Fruit fly (Drosophila melanogaster) whole organism, prepupa: Measurements from ENCODE around the gene eIF4E6.

Experiments
- Blimp-1 ChIP-seq: fragments of 200-800 bp; sonication (Bioruptor generic); optimal IDR thresholded peaks from 3 replicates; lab custom pipeline; 2017; ENCODE audit warnings: missing biosample characterization, missing genetic modification characterization, mild to moderate bottlenecking, moderate library complexity, missing genetic modification reagents
- CG10631 ChIP-seq: fragments of 200-800 bp; sonication (Bioruptor generic); optimal IDR thresholded peaks from 2 replicates; lab custom pipeline; 2016; ENCODE audit warnings: missing biosample characterization, missing genetic modification characterization
- CG10669 ChIP-seq: fragments of 200-800 bp; sonication (Bioruptor generic); optimal IDR thresholded peaks from 3 replicates; lab custom pipeline; 2018; ENCODE audit warnings: missing biosample characterization, mild to moderate bottlenecking, missing genetic modification characterization, moderate library complexity
- CG11294 ChIP-seq: fragments of 200-800 bp; sonication (Bioruptor generic); IDR thresholded peaks from 2 replicates; pipeline ENCODE4 v1.3.6; 2022; ENCODE audit warnings: missing biosample characterization, missing genetic modification characterization
- CG11762 ChIP-seq: fragments of 200-800 bp; sonication (Bioruptor generic); optimal IDR thresholded peaks from 3 replicates; lab custom pipeline; 2016; ENCODE audit warnings: missing biosample characterization, missing genetic modification characterization; ENCODE audit not compliant: insufficient read depth
- CG15336 ChIP-seq: fragments of 200-800 bp; sonication (Bioruptor generic); IDR thresholded peaks from 2 replicates; pipeline ENCODE4 v1.3.6; 2022; ENCODE audit warnings: missing biosample characterization, missing genetic modification characterization
- CG1621 ChIP-seq: fragments of 200-800 bp; sonication (Bioruptor generic); optimal IDR thresholded peaks from 3 replicates; lab custom pipeline; 2018; ENCODE audit warnings: missing biosample characterization, mild to moderate bottlenecking, missing genetic modification characterization
- CG16779 ChIP-seq: fragments of 200-800 bp; sonication (Bioruptor generic); optimal IDR thresholded peaks from 3 replicates; lab custom pipeline; 2017; ENCODE audit warnings: missing biosample characterization, mild to moderate bottlenecking, missing genetic modification characterization
- CG3032 ChIP-seq: fragments of 200-800 bp; optimal IDR thresholded peaks from 2 replicates; lab custom pipeline; 2019; ENCODE audit warnings: missing biosample characterization, mild to moderate bottlenecking, missing genetic modification characterization, moderate library complexity
- CG32006 ChIP-seq: fragments of 200-800 bp; sonication (Bioruptor generic); optimal IDR thresholded peaks from 3 replicates; lab custom pipeline; 2017; ENCODE audit warnings: missing biosample characterization, mild to moderate bottlenecking, missing genetic modification characterization
- CG4318 ChIP-seq: fragments of 200-800 bp; sonication (Bioruptor generic); optimal IDR thresholded peaks from 3 replicates; lab custom pipeline; 2017; ENCODE audit warnings: missing biosample characterization, mild to moderate bottlenecking, missing genetic modification characterization
- CG6163 ChIP-seq: fragments of 200-800 bp; sonication (Bioruptor generic); IDR thresholded peaks from 3 replicates; pipeline ENCODE4 v1.3.6; 2022; ENCODE audit warnings: missing biosample characterization, missing genetic modification characterization
- CG6276 ChIP-seq: fragments of 200-800 bp; sonication (Bioruptor generic); optimal IDR thresholded peaks from 2 replicates; lab custom pipeline; 2017; ENCODE audit warnings: missing biosample characterization, mild to moderate bottlenecking, missing genetic modification characterization
- CG6792 ChIP-seq: fragments of 200-800 bp; sonication (Bioruptor generic); optimal IDR thresholded peaks from 3 replicates; lab custom pipeline; 2016; ENCODE audit warnings: missing biosample characterization, missing genetic modification characterization
- CG6808 ChIP-seq: fragments of 200-800 bp; sonication (Bioruptor generic); optimal IDR thresholded peaks from 3 replicates; lab custom pipeline; 2017; ENCODE audit warnings: missing biosample characterization, missing genetic modification characterization, mild to moderate bottlenecking, moderate library complexity, missing genetic modification reagents
- CG6854 ChIP-seq: fragments of 200-800 bp; sonication (Bioruptor generic); optimal IDR thresholded peaks from 2 replicates; lab custom pipeline; 2017; ENCODE audit warnings: missing biosample characterization, mild to moderate bottlenecking, missing genetic modification characterization
- CG7368 ChIP-seq: fragments of 200-800 bp; sonication (Bioruptor generic); optimal IDR thresholded peaks from 3 replicates; lab custom pipeline; 2016; ENCODE audit warnings: missing biosample characterization, missing genetic modification characterization
- CG8119 ChIP-seq: fragments of 200-800 bp; sonication (Bioruptor generic); IDR thresholded peaks from 3 replicates; pipeline ENCODE4 v1.3.6; 2022; ENCODE audit warnings: missing biosample characterization, missing genetic modification characterization
- CG8319 ChIP-seq: fragments of 200-800 bp; sonication (Bioruptor generic); optimal IDR thresholded peaks from 3 replicates; lab custom pipeline; 2016; ENCODE audit warnings: missing biosample characterization, missing genetic modification characterization
- CG9139 ChIP-seq: fragments of 200-800 bp; sonication (Bioruptor generic); optimal IDR thresholded peaks from 3 replicates; lab custom pipeline; 2017; ENCODE audit warnings: missing biosample characterization, mild to moderate bottlenecking, missing genetic modification characterization
- Eip75B ChIP-seq: fragments of 200-800 bp; sonication (Bioruptor generic); optimal IDR thresholded peaks from 3 replicates; lab custom pipeline; 2016; ENCODE audit warnings: missing biosample characterization, missing genetic modification characterization
- Eip78C ChIP-seq: fragments of 200-800 bp; sonication (Bioruptor generic); peaks from one replicate; lab custom pipeline; 2016; ENCODE audit warnings: missing biosample characterization, missing genetic modification characterization
- Eip93F ChIP-seq: fragments of 200-800 bp; sonication (Bioruptor generic); optimal IDR thresholded peaks from 2 replicates; lab custom pipeline; 2016; ENCODE audit warnings: missing biosample characterization, mild to moderate bottlenecking, missing genetic modification characterization
- Ets21C ChIP-seq: fragments of 200-800 bp; sonication (Bioruptor generic); optimal IDR thresholded peaks from 3 replicates; lab custom pipeline; 2016; ENCODE audit warnings: missing biosample characterization, missing genetic modification characterization
- Ets96B ChIP-seq: fragments of 200-800 bp; optimal IDR thresholded peaks from 2 replicates; lab custom pipeline; 2019; ENCODE audit warnings: missing biosample characterization, mild to moderate bottlenecking, missing genetic modification characterization, moderate library complexity
- Gug ChIP-seq: fragments of 200-800 bp; sonication (Bioruptor generic); IDR thresholded peaks from 2 replicates; pipeline ENCODE4 v1.3.6; 2022; ENCODE audit warnings: missing biosample characterization, missing genetic modification characterization
- Hr38 ChIP-seq: sonication (Bioruptor generic); optimal IDR thresholded peaks from 2 replicates; lab custom pipeline; 2016; ENCODE audit warnings: missing biosample characterization, missing genetic modification characterization
- Hr39 ChIP-seq: fragments of 200-800 bp; sonication (Bioruptor generic); optimal IDR thresholded peaks from 2 replicates; lab custom pipeline; 2016; ENCODE audit warnings: missing biosample characterization, missing genetic modification characterization
- OdsH ChIP-seq: fragments of 200-800 bp; sonication (Bioruptor generic); optimal IDR thresholded peaks from 3 replicates; lab custom pipeline; 2016; ENCODE audit warnings: missing biosample characterization, missing genetic modification characterization
- Smox ChIP-seq: fragments of 200-800 bp; sonication (Bioruptor generic); optimal IDR thresholded peaks from 3 replicates; lab custom pipeline; 2016; ENCODE audit warnings: missing biosample characterization, missing genetic modification characterization
- Sox102F ChIP-seq: fragments of 200-800 bp; sonication (Bioruptor generic); optimal IDR thresholded peaks from 2 replicates; lab custom pipeline; 2016; ENCODE audit warnings: missing biosample characterization, mild to moderate bottlenecking, missing genetic modification characterization
- Sox14 ChIP-seq: fragments of 200-800 bp; sonication (Bioruptor generic); optimal IDR thresholded peaks from 3 replicates; lab custom pipeline; 2016; ENCODE audit warnings: missing biosample characterization, missing genetic modification characterization
- achi ChIP-seq: fragments of 200-800 bp; sonication (Bioruptor generic); optimal IDR thresholded peaks from 3 replicates; lab custom pipeline; 2016; ENCODE audit warnings: missing biosample characterization, missing genetic modification characterization
- dac ChIP-seq: fragments of 200-800 bp; sonication (Bioruptor generic); optimal IDR thresholded peaks from 2 replicates; lab custom pipeline; 2017; ENCODE audit warnings: missing biosample characterization, mild to moderate bottlenecking, missing genetic modification characterization
- dsx ChIP-seq: fragments of 200-800 bp; optimal IDR thresholded peaks from 3 replicates; lab custom pipeline; 2019; ENCODE audit warnings: missing biosample characterization, mild to moderate bottlenecking, missing genetic modification characterization, moderate library complexity; ENCODE audit not compliant: poor library complexity, severe bottlenecking
- eg ChIP-seq: fragments of 200-800 bp; sonication (Bioruptor generic); IDR thresholded peaks from 3 replicates; pipeline ENCODE4 v1.3.6; 2022; ENCODE audit warnings: missing biosample characterization, missing genetic modification characterization
- fd59A ChIP-seq: fragments of 200-800 bp; sonication (Bioruptor generic); optimal IDR thresholded peaks from 2 replicates; lab custom pipeline; 2017; ENCODE audit warnings: missing biosample characterization, mild to moderate bottlenecking, missing genetic modification characterization, missing genetic modification reagents
- fd85E ChIP-seq: fragments of 200-800 bp; sonication (Bioruptor generic); optimal IDR thresholded peaks from 3 replicates; lab custom pipeline; 2016; ENCODE audit warnings: missing biosample characterization, missing genetic modification characterization
- lz ChIP-seq: fragments of 200-800 bp; sonication (Bioruptor generic); optimal IDR thresholded peaks from 3 replicates; lab custom pipeline; 2016; ENCODE audit warnings: missing biosample characterization, missing genetic modification characterization
- salr ChIP-seq, 2 experiments: fragments of 200-800 bp; sonication (Bioruptor generic); optimal IDR thresholded peaks; 3 replicates each; lab custom pipeline; 2016 to 2018; ENCODE audit warnings: missing biosample characterization in 2 of 2, missing genetic modification characterization in 2 of 2, mild to moderate bottlenecking in 1 of 2
- spab ChIP-seq: fragments of 200-800 bp; sonication (Bioruptor generic); optimal IDR thresholded peaks from 2 replicates; lab custom pipeline; 2017; ENCODE audit warnings: missing biosample characterization, mild to moderate bottlenecking, missing genetic modification characterization, missing genetic modification reagents
- ss ChIP-seq, 2 experiments: fragments of 200-800 bp; sonication (Bioruptor generic); optimal IDR thresholded peaks; 2 replicates in 1 of 2; 3 replicates in 1 of 2; lab custom pipeline; 2017 to 2018; ENCODE audit warnings: mild to moderate bottlenecking in 2 of 2, missing biosample characterization in 2 of 2, missing genetic modification characterization in 2 of 2, moderate library complexity in 1 of 2
- svp ChIP-seq: fragments of 200-800 bp; sonication (Bioruptor generic); peaks from one replicate; lab custom pipeline; 2016; ENCODE audit warnings: missing biosample characterization, missing genetic modification characterization
- topi ChIP-seq: fragments of 200-800 bp; sonication (Bioruptor generic); optimal IDR thresholded peaks from 3 replicates; lab custom pipeline; 2016; ENCODE audit warnings: missing biosample characterization, missing genetic modification characterization
- vri ChIP-seq: fragments of 200-800 bp; sonication (Bioruptor generic); optimal IDR thresholded peaks from 3 replicates; lab custom pipeline; 2016; ENCODE audit warnings: missing biosample characterization, mild to moderate bottlenecking, missing genetic modification characterization

The eIF4E6 gene

dm6 chr3R:29011144-29011543 lies 15.8 kb downstream of the eIF4E6 start:
- TF ChIP-seq CG32006 (peak; percentile 23), Ets96B (tag; lab: Kevin White, UChicago) (peak; percentile 56), CG15336 (GFP tag; lab: Robert Waterston, UW) (no peak), CG10631 (peak; percentile 24), fd85E (GFP tag; lab: Kevin White, UChicago) (no peak), salr (GFP tag; optimal IDR thresholded peaks at IDR 0.05; lab: Kevin White, UChicago) (peak in 1 of 2 experiments; percentile 5), CG3032 (tag; lab: Kevin White, UChicago) (peak; percentile 51), OdsH (GFP tag; lab: Kevin White, UChicago) (peak; percentile 15), dsx (GFP tag; lab: Kevin White, UChicago) (peak; percentile 46), spab (peak; percentile 32), CG10669 (GFP tag; lab: Kevin White, UChicago) (peak; percentile 47), ss (GFP tag; optimal IDR thresholded peaks at IDR 0.05; lab: Kevin White, UChicago) (peak; percentile 10 to 63), CG6808 (peak; percentile 47), Smox (GFP tag; lab: Kevin White, UChicago) (no peak), fd59A (GFP tag; lab: Kevin White, UChicago) (peak; percentile 45), CG6276 (GFP tag; lab: Kevin White, UChicago) (no peak), achi (GFP tag; lab: Kevin White, UChicago) (peak; percentile 1), Sox102F (no peak), Eip78C (GFP tag; lab: Kevin White, UChicago) (peak; percentile 88)

DNA sequence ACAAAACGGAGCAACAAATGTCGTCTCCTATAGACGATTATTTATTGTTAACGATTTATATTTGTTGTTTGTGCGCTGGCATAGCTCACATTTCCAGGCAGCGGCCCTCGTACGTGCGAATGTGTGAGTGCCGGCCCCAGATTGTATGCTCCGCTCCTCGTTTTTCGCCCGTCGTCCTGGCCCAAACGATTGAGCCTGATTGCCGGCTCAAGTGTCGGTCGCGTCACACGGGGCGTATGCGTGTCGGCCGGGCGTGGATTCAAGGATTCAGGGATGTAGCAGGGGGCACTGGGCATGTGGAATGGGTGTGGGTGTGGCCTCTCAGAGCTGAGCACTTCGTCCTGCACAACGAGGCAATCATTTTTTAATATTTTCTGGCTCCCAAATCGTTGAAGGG lies 21.4 kb downstream of the eIF4E6 start:
- TF ChIP-seq Eip75B (GFP tag; lab: Kevin White, UChicago) (no peak), CG11294 (GFP tag; lab: Robert Waterston, UW) (no peak), Ets21C (no peak), CG8119 (GFP tag; lab: Robert Waterston, UW) (no peak), achi (GFP tag; lab: Kevin White, UChicago) (no peak), salr (GFP tag; optimal IDR thresholded peaks at IDR 0.05; lab: Kevin White, UChicago) (no peak), CG16779 (no peak), CG9139 (no peak), Sox102F (no peak), vri (GFP tag; lab: Kevin White, UChicago) (no peak), Sox14 (GFP tag; lab: Kevin White, UChicago) (no peak), Eip93F (GFP tag; lab: Kevin White, UChicago) (no peak), CG3032 (tag; lab: Kevin White, UChicago) (no peak), Blimp-1 (GFP tag; lab: Kevin White, UChicago) (no peak), CG6792 (no peak), CG4318 (GFP tag; lab: Kevin White, UChicago) (no peak), lz (GFP tag; lab: Kevin White, UChicago) (no peak), Hr39 (GFP tag; lab: Kevin White, UChicago) (no peak)

DNA sequence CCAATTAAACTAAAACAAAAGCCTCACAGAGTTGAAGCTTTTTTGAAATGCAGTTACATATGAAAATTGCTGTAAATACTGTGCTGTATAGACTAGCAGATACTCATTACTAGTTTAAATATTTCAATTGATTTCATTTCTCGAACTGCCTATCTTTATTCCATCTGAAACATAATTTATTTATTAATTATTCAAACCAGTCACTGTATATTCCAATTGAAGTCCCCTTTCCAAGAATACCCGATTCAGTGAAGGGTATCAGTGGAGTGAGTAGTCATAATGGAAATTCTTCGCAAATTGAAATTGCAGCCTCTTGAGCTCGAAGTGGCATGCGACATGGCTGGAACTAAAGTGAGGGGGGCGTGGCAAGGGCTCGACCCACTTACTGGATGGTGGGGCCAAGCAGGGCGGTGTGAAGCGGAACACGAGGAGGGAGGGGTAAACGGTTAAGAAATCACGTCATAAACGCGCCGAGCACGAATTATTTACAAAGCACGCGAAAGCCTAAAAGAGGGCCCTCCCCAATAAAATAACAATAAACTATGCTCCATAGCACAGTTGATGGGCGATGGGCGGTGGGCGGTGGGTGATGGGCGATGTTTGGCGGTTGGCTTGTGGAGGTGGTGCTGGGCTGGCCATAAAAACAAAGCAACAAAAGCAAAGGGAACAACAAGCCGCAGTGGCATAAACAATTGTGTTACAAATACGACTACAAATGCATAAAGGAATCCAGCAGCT lies 21.9 kb downstream of the eIF4E6 start:
- TF ChIP-seq vri (GFP tag; lab: Kevin White, UChicago) (no peak), CG11294 (GFP tag; lab: Robert Waterston, UW) (peak; percentile 20; the same call in 1 of the 2 replicates), CG6163 (GFP tag; lab: Robert Waterston, UW) (peak; percentile 53; the same call in 2 of the 3 replicates), svp (peak; percentile 61), CG15336 (GFP tag; lab: Robert Waterston, UW) (peak; percentile 57; the same call in 1 of the 2 replicates), CG6854 (GFP tag; lab: Kevin White, UChicago) (no peak), dac (GFP tag; lab: Kevin White, UChicago) (no peak), CG7368 (GFP tag; lab: Kevin White, UChicago) (peak; percentile 16), achi (GFP tag; lab: Kevin White, UChicago) (peak; percentile 39), CG6792 (peak; percentile 36), eg (GFP tag; lab: Robert Waterston, UW) (peak; percentile 77), CG10631 (peak; percentile 48), Sox102F (peak; percentile 43), CG1621 (peak; percentile 16), CG6808 (peak; percentile 6), topi (peak; percentile 39), fd59A (GFP tag; lab: Kevin White, UChicago) (peak; percentile 2), Hr38 (no peak), CG11762 (GFP tag; lab: Kevin White, UChicago) (no peak), CG9139 (no peak), CG4318 (GFP tag; lab: Kevin White, UChicago) (peak; percentile 18), CG8319 (GFP tag; lab: Kevin White, UChicago) (peak; percentile 9), Hr39 (GFP tag; lab: Kevin White, UChicago) (peak; percentile 53), Ets96B (tag; lab: Kevin White, UChicago) (peak; percentile 31), Gug (GFP tag; lab: Robert Waterston, UW) (peak; percentile 33; the same call in 1 of the 2 replicates)
